Worm (Caenorhabditis elegans): ENCODE measurements around the gene emc-3.
A peak's percentile ranks its signal among the peaks of the same experiment; 100 is the strongest.

emc-3 gene

ce11 chrIV:13394686-13395085 lies 13.0 kb upstream of the emc-3 start:
- TF ChIP-seq zip-4 (GFP tag; optimal IDR thresholded peaks at IDR 0.05) = no peak
- TF ChIP-seq grh-1 (GFP tag; IDR thresholded peaks at IDR 0.05) = peak; percentile 15; the same call in 1 of the 2 replicates
- TF ChIP-seq blmp-1 (tag; optimal IDR thresholded peaks at IDR 0.05) = peak; percentile 47

- TF ChIP-seq elt-3 (tag; optimal IDR thresholded peaks at IDR 0.05) = peak in 3 of 6 experiments; percentile 6 to 82 (median 61)
- TF ChIP-seq mab-9 (GFP tag; IDR thresholded peaks at IDR 0.05) = no peak
- TF ChIP-seq fkh-4 (tag; optimal IDR thresholded peaks at IDR 0.05; ENCODE audit: borderline replicate concordance) = no peak
- peak; percentile 23 for TF ChIP-seq pag-3 (tag; optimal IDR thresholded peaks at IDR 0.05; ENCODE audit: borderline replicate concordance, insufficient read depth)
- TF ChIP-seq lin-39 (tag; optimal IDR thresholded peaks at IDR 0.05) = no peak
- TF ChIP-seq unc-130 (tag; optimal IDR thresholded peaks at IDR 0.05) = no peak
- TF ChIP-seq nhr-77 (tag; optimal IDR thresholded peaks at IDR 0.05) = no peak
- TF ChIP-seq nhr-47 (tag; optimal IDR thresholded peaks at IDR 0.05) = peak; percentile 18
- TF ChIP-seq tbx-2 (tag; optimal IDR thresholded peaks at IDR 0.05) = peak; percentile 58
- TF ChIP-seq pqm-1 (tag; optimal IDR thresholded peaks at IDR 0.05) = no peak
- TF ChIP-seq unc-86 (tag; optimal IDR thresholded peaks at IDR 0.05) = no peak
- no peak for TF ChIP-seq grh-1 (GFP tag; IDR thresholded peaks at IDR 0.05)
- peak; percentile 36 for TF ChIP-seq blmp-1 (tag; optimal IDR thresholded peaks at IDR 0.05)
- TF ChIP-seq ceh-90 (tag; optimal IDR thresholded peaks at IDR 0.05) = no peak
- peak in 1 of 2 experiments; percentile 45 for TF ChIP-seq lin-35 (GFP tag; optimal IDR thresholded peaks at IDR 0.05)
- peak; percentile 89 for TF ChIP-seq nhr-85 (tag)
- TF ChIP-seq Y116A8C.19 (tag; optimal IDR thresholded peaks at IDR 0.05; ENCODE audit: borderline replicate concordance) = no peak
- peak; percentile 84 for TF ChIP-seq nhr-71 (tag; optimal IDR thresholded peaks at IDR 0.05)
- no peak for TF ChIP-seq efl-1 (optimal IDR thresholded peaks at IDR 0.05)
- peak in 1 of 2 experiments; percentile 84 for TF ChIP-seq efl-1 (GFP tag; optimal IDR thresholded peaks at IDR 0.05 in 1 of 2)
- TF ChIP-seq hlh-17 (GFP tag; optimal IDR thresholded peaks at IDR 0.05; ENCODE audit: borderline replicate concordance) = no peak
- TF ChIP-seq egl-27 (tag; optimal IDR thresholded peaks at IDR 0.05) = no peak
- no peak for TF ChIP-seq irx-1 (tag; optimal IDR thresholded peaks at IDR 0.05)
- peak; percentile 7 for TF ChIP-seq C16A3.4 (tag; optimal IDR thresholded peaks at IDR 0.05)
- TF ChIP-seq elt-2 (tag; optimal IDR thresholded peaks at IDR 0.05) = peak; percentile 85
- TF ChIP-seq zag-1 (tag; optimal IDR thresholded peaks at IDR 0.05) = no peak
- no peak for TF ChIP-seq sptf-1 (tag; optimal IDR thresholded peaks at IDR 0.05)
- TF ChIP-seq mdl-1 (tag; optimal IDR thresholded peaks at IDR 0.05) = peak in 1 of 2 experiments; percentile 26
- peak; percentile 24 to 44 for TF ChIP-seq lsy-2 (tag; optimal IDR thresholded peaks at IDR 0.05)
- no peak for TF ChIP-seq skn-1 (tag; optimal IDR thresholded peaks at IDR 0.05)
- peak; percentile 48 for TF ChIP-seq snu-23 (GFP tag; optimal IDR thresholded peaks at IDR 0.05)
- no peak for TF ChIP-seq aha-1 (tag; optimal IDR thresholded peaks at IDR 0.05)
- TF ChIP-seq mep-1 (tag; optimal IDR thresholded peaks at IDR 0.05) = peak; percentile 5
- TF ChIP-seq nhr-19 (GFP tag; conservative IDR thresholded peaks at IDR 0.05) = peak; percentile 50
- peak; percentile 65 for TF ChIP-seq lin-14 (GFP tag; optimal IDR thresholded peaks at IDR 0.05)
- TF ChIP-seq nhr-90 (tag; optimal IDR thresholded peaks at IDR 0.05; ENCODE audit: poor library complexity) = peak; percentile 73
- peak; percentile 19 for TF ChIP-seq ztf-4 (tag; optimal IDR thresholded peaks at IDR 0.05)
- TF ChIP-seq nhr-20 (tag; optimal IDR thresholded peaks at IDR 0.05) = peak; percentile 76
Observed at ce11 chrIV:13393246-13393716, 11.6 kb upstream of the emc-3 start.

- TF ChIP-seq lin-35 (GFP tag; optimal IDR thresholded peaks at IDR 0.05) (no peak), pqm-1 (tag; optimal IDR thresholded peaks at IDR 0.05) (no peak), lir-3 (tag; optimal IDR thresholded peaks at IDR 0.05; ENCODE audit: poor library complexity) (no peak), nhr-77 (tag; optimal IDR thresholded peaks at IDR 0.05) (no peak), C04F5.9 (tag; optimal IDR thresholded peaks at IDR 0.05) (no peak), sox-4 (tag; optimal IDR thresholded peaks at IDR 0.05) (no peak), jun-1 (tag; optimal IDR thresholded peaks at IDR 0.05) (no peak), ceh-82 (tag; optimal IDR thresholded peaks at IDR 0.05) (no peak), alr-1 (tag; optimal IDR thresholded peaks at IDR 0.05; ENCODE audit: borderline replicate concordance) (no peak), skn-1 (tag; optimal IDR thresholded peaks at IDR 0.05) (no peak), ceh-88 (GFP tag; IDR thresholded peaks at IDR 0.05) (no peak), elt-3 (tag; optimal IDR thresholded peaks at IDR 0.05) (no peak), nhr-76 (tag; optimal IDR thresholded peaks at IDR 0.05) (no peak), snpc-4 (tag; optimal IDR thresholded peaks at IDR 0.05) (no peak), nhr-28 (tag; optimal IDR thresholded peaks at IDR 0.05) (no peak), ceh-90 (tag; optimal IDR thresholded peaks at IDR 0.05) (no peak), rnt-1 (tag; optimal IDR thresholded peaks at IDR 0.05) (no peak)
Observed at ce11 chrIV:13392230-13392629, 10.5 kb upstream of the emc-3 start.

Data from whole organism, L1 larva.